Worm (Caenorhabditis elegans) whole organism, late embryonic: Measurements from ENCODE around the gene srj-10.

Experiments used
- F13H6.1 ChIP-seq: sonication (generic microtip); optimal IDR thresholded peaks from 2 replicates; lab custom pipeline; 2016; ENCODE audit warnings: missing genetic modification characterization, missing compliant biosample characterization
- K09A11.1 ChIP-seq: sonication (generic microtip); optimal IDR thresholded peaks from 2 replicates; lab custom pipeline; 2017; ENCODE audit warnings: antibody characterized with exemption, mild to moderate bottlenecking, missing genetic modification characterization, missing compliant biosample characterization; ENCODE audit not compliant: insufficient read depth
- T23F11.4 ChIP-seq: fragments of 200-800 bp; sonication (Bioruptor generic); optimal IDR thresholded peaks from 2 replicates; lab custom pipeline; 2018; ENCODE audit warnings: mild to moderate bottlenecking, missing genetic modification characterization, missing compliant biosample characterization
- ama-1 ChIP-seq: fragments of 150-350 bp; optimal IDR thresholded peaks from 2 replicates; lab custom pipeline; 2014
- ceh-18 ChIP-seq: sonication (generic microtip); optimal IDR thresholded peaks from 2 replicates; lab custom pipeline; 2016; ENCODE audit warnings: missing genetic modification characterization, missing compliant biosample characterization
- ceh-2 ChIP-seq: sonication (generic microtip); optimal IDR thresholded peaks from 2 replicates; lab custom pipeline; 2016; ENCODE audit warnings: missing genotype, missing genetic modification characterization, missing compliant biosample characterization
- ceh-31 ChIP-seq: sonication (generic microtip); optimal IDR thresholded peaks from 2 replicates; lab custom pipeline; 2016; ENCODE audit warnings: missing genetic modification characterization, missing compliant biosample characterization
- ceh-34 ChIP-seq: sonication (generic microtip); optimal IDR thresholded peaks from 2 replicates; lab custom pipeline; 2016; ENCODE audit warnings: mild to moderate bottlenecking, missing genetic modification characterization, missing compliant biosample characterization
- ceh-48 ChIP-seq: sonication (generic microtip); optimal IDR thresholded peaks from 2 replicates; lab custom pipeline; 2016; ENCODE audit warnings: missing genetic modification characterization, inconsistent platforms, missing compliant biosample characterization
- ceh-6 ChIP-seq: fragments of 200-800 bp; sonication (Bioruptor generic); optimal IDR thresholded peaks from 2 replicates; lab custom pipeline; 2018; ENCODE audit warnings: mild to moderate bottlenecking, missing genetic modification characterization, missing compliant biosample characterization
- che-1 ChIP-seq: sonication (generic microtip); optimal IDR thresholded peaks from 2 replicates; lab custom pipeline; 2016; ENCODE audit warnings: mild to moderate bottlenecking, missing genetic modification characterization, missing compliant biosample characterization
- dmd-4 ChIP-seq: sonication (generic microtip); optimal IDR thresholded peaks from 2 replicates; lab custom pipeline; 2016; ENCODE audit warnings: borderline replicate concordance, missing genetic modification characterization, missing compliant biosample characterization
- dve-1 ChIP-seq: sonication (generic microtip); optimal IDR thresholded peaks from 2 replicates; lab custom pipeline; 2017; ENCODE audit warnings: antibody characterized with exemption, mild to moderate bottlenecking, missing genetic modification characterization, missing compliant biosample characterization
- elt-2 ChIP-seq: sonication (generic microtip); optimal IDR thresholded peaks from 2 replicates; lab custom pipeline; 2016; ENCODE audit warnings: missing genetic modification reagents, missing genetic modification characterization, missing compliant biosample characterization
- ets-4 ChIP-seq: sonication (generic microtip); optimal IDR thresholded peaks from 2 replicates; lab custom pipeline; 2016; ENCODE audit warnings: missing genetic modification characterization, missing compliant biosample characterization
- eyg-1 ChIP-seq: sonication (generic microtip); optimal IDR thresholded peaks from 2 replicates; lab custom pipeline; 2016; ENCODE audit warnings: missing genotype, missing genetic modification characterization, missing compliant biosample characterization
- fkh-10 ChIP-seq: fragments of 150-350 bp; optimal IDR thresholded peaks from 2 replicates; lab custom pipeline; 2014; ENCODE audit warnings: missing biosample characterization, missing genetic modification reagents, missing genetic modification characterization
- hlh-13 ChIP-seq: fragments of 200-800 bp; sonication (Bioruptor generic); optimal IDR thresholded peaks from 2 replicates; lab custom pipeline; 2018; ENCODE audit warnings: mild to moderate bottlenecking, missing genetic modification characterization, missing compliant biosample characterization
- hlh-15 ChIP-seq: sonication (generic microtip); optimal IDR thresholded peaks from 2 replicates; lab custom pipeline; 2016; ENCODE audit warnings: missing genetic modification characterization, missing compliant biosample characterization
- hlh-30 ChIP-seq: sonication (generic microtip); optimal IDR thresholded peaks from 2 replicates; lab custom pipeline; 2017; ENCODE audit warnings: antibody characterized with exemption, missing genetic modification characterization, missing compliant biosample characterization; ENCODE audit not compliant: insufficient read depth
- hlh-8 ChIP-seq: sonication (generic microtip); optimal IDR thresholded peaks from 2 replicates; lab custom pipeline; 2016; ENCODE audit warnings: missing genotype, missing genetic modification characterization, missing compliant biosample characterization
- madf-2 ChIP-seq: sonication (generic microtip); optimal IDR thresholded peaks from 2 replicates; lab custom pipeline; 2017; ENCODE audit warnings: missing genetic modification characterization, missing compliant biosample characterization
- nfya-1 ChIP-seq: sonication (generic microtip); optimal IDR thresholded peaks from 2 replicates; lab custom pipeline; 2017; ENCODE audit warnings: missing genetic modification characterization, mild to moderate bottlenecking, missing compliant biosample characterization, antibody characterized with exemption, moderate library complexity
- nhr-11 ChIP-seq: fragments of 150-350 bp; optimal IDR thresholded peaks from 2 replicates; lab custom pipeline; 2014; ENCODE audit warnings: missing biosample characterization, missing genetic modification characterization
- nhr-232 ChIP-seq: sonication (generic microtip); optimal IDR thresholded peaks from 2 replicates; lab custom pipeline; 2016; ENCODE audit warnings: missing genetic modification characterization, missing compliant biosample characterization
- npax-4 ChIP-seq: sonication (generic microtip); optimal IDR thresholded peaks from 2 replicates; lab custom pipeline; 2016; ENCODE audit warnings: missing genetic modification characterization, missing compliant biosample characterization
- odd-2 ChIP-seq: sonication (generic microtip); optimal IDR thresholded peaks from 2 replicates; lab custom pipeline; 2017; ENCODE audit warnings: antibody characterized with exemption, mild to moderate bottlenecking, missing genetic modification characterization, missing compliant biosample characterization
- pag-3 ChIP-seq: sonication (generic microtip); optimal IDR thresholded peaks from 2 replicates; lab custom pipeline; 2016; ENCODE audit warnings: missing compliant biosample characterization, missing genetic modification characterization, borderline replicate concordance
- pat-9 ChIP-seq: fragments of 200-800 bp; sonication (Bioruptor generic); optimal IDR thresholded peaks from 2 replicates; lab custom pipeline; 2018; ENCODE audit warnings: mild to moderate bottlenecking, missing genetic modification characterization, moderate library complexity, missing compliant biosample characterization
- pros-1 ChIP-seq: fragments of 150-350 bp; optimal IDR thresholded peaks from 2 replicates; lab custom pipeline; 2014; ENCODE audit warnings: missing biosample characterization, missing genetic modification reagents, missing genetic modification characterization
- rnt-1 ChIP-seq: sonication (generic microtip); optimal IDR thresholded peaks from 2 replicates; lab custom pipeline; 2016; ENCODE audit warnings: missing genetic modification characterization, missing compliant biosample characterization
- sox-2 ChIP-seq: fragments of 200-800 bp; sonication (Bioruptor generic); IDR thresholded peaks from 2 replicates; pipeline ENCODE4 v1.3.6; 2022; ENCODE audit warnings: missing genetic modification reagents, missing genetic modification characterization, missing compliant biosample characterization
- sox-4 ChIP-seq: sonication (generic microtip); optimal IDR thresholded peaks from 2 replicates; lab custom pipeline; 2017; ENCODE audit warnings: mild to moderate bottlenecking, missing genetic modification characterization, inconsistent platforms, missing compliant biosample characterization
- unc-55 ChIP-seq: sonication (generic microtip); optimal IDR thresholded peaks from 2 replicates; lab custom pipeline; 2017; ENCODE audit warnings: missing biosample characterization, missing genetic modification reagents, missing genetic modification characterization
- unc-86 ChIP-seq: sonication (generic microtip); optimal IDR thresholded peaks from 2 replicates; lab custom pipeline; 2016; ENCODE audit warnings: missing genetic modification characterization, missing compliant biosample characterization
- ztf-16 ChIP-seq: sonication (generic microtip); optimal IDR thresholded peaks from 2 replicates; lab custom pipeline; 2017; ENCODE audit warnings: missing genetic modification characterization, missing compliant biosample characterization

Gene srj-10

DNA sequence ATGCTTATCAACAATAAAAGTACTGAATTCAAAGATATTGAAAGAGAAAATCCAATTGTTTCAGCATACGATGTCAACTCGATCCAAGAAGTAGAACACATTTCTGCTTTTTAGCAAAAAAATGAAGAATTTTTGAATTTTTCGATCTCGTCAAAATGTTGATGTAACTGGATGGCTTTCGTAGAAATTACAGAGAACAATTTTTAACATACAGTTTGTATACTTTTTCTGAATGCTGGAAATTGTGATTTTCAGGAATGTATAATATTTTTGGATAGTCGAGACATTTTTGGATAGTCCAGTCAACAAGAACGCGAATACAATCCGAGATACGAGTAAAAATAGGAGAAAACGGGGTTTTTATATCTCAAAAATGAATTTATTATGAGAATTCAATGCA, 44.8 kb upstream of the srj-10 start, which contains the start of gene str-103:
TSS of gene str-103 (minus strand) at position 101 of the 400 bp plus-strand sequence.
- no peak for TF ChIP-seq hlh-30 (tag; lab: Kevin White, UChicago)
- TF ChIP-seq F13H6.1, result no peak
- no peak for TF ChIP-seq ama-1

DNA sequence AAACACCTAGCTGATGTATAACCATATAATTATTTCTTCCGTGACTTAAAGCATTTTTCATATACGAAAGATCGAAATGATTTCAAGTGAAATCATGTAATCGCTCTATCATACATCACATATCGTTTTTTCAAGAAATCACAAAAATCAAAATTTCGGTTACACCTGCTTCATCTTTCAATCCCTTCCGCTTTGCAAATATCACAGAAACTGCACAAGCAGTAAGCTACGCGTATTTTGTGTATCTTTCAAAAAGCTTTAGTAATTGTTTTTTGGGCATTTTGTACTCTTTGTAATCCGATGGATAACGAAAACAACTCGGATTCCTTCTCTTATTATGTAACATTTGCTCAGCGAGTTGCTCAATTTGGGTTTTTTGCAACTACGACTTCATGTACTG, 41.6 kb upstream of the srj-10 start, which contains the start of gene str-25:
TSS of gene str-25 (plus strand) at position 301 of the 400 bp plus-strand sequence.
- TF ChIP-seq nhr-11 (tag; lab: Kevin White, UChicago) (no peak), ceh-48 (tag; lab: Kevin White, UChicago) (no peak), ceh-31 (no peak), hlh-15 (tag; lab: Kevin White, UChicago) (no peak), ztf-16 (tag; lab: Kevin White, UChicago) (no peak), madf-2 (no peak)
- TF ChIP-seq, all 69 proteins: peak for 0

DNA sequence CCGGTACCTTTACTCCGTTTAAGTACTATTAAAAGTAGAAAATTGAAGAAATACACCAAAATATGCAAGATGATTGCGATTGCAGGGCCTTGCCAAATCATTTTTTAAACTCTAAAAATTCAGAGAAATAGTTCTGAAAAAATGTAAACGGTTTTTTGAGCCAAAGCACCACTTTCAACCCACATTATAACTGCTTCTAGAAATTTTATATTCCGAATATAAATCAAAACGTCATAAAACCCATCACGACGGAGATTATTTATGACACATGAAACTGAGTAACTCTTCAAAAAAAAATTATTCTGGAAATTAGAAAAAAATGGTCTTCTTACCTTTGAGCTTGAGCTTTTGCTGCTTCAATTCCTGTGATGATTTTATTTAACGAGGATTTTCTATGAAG, 40.5 kb upstream of the srj-10 start, which contains the start of gene srxa-16:
TSS of gene srxa-16 (minus strand) at position 101 of the 400 bp plus-strand sequence.
- TF ChIP-seq fkh-10, result no peak
- TF ChIP-seq nhr-11 (tag; lab: Kevin White, UChicago), result no peak
- no peak for TF ChIP-seq hlh-30 (tag; lab: Kevin White, UChicago)
- no peak for TF ChIP-seq npax-4 (tag; lab: Kevin White, UChicago)
- TF ChIP-seq T23F11.4, result no peak
- no peak for TF ChIP-seq rnt-1
- TF ChIP-seq unc-55 (GFP tag; lab: Kevin White, UChicago), result no peak
- no peak for TF ChIP-seq ama-1
- TF ChIP-seq ets-4 (tag; lab: Kevin White, UChicago), result no peak
- TF ChIP-seq elt-2 (tag; lab: Kevin White, UChicago), result no peak

DNA sequence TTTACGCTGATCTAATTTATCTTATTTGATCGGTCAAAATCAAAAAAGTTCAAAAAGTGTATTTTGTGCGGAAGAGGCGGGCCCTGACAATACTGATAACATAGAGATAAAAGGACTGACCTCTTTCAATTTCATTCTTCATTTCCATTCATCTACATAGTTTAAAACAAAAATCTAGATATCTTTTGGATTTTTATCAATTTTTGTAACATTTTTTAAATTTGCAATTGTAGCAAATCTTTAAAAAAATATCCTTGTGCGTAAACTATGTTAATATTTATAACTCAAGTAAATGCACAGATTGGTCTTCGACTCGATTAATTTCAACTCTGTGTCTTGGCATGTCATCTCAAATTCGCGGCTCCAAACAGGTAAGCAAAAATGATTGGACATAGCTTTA, 29.8 kb upstream of the srj-10 start, which contains the start of gene argk-1:
TSS of gene argk-1 (plus strand) at position 301 of the 400 bp plus-strand sequence.
- TF ChIP-seq hlh-8 (tag; lab: Kevin White, UChicago) (no peak), elt-2 (tag; lab: Kevin White, UChicago) (no peak), pros-1 (no peak)

DNA sequence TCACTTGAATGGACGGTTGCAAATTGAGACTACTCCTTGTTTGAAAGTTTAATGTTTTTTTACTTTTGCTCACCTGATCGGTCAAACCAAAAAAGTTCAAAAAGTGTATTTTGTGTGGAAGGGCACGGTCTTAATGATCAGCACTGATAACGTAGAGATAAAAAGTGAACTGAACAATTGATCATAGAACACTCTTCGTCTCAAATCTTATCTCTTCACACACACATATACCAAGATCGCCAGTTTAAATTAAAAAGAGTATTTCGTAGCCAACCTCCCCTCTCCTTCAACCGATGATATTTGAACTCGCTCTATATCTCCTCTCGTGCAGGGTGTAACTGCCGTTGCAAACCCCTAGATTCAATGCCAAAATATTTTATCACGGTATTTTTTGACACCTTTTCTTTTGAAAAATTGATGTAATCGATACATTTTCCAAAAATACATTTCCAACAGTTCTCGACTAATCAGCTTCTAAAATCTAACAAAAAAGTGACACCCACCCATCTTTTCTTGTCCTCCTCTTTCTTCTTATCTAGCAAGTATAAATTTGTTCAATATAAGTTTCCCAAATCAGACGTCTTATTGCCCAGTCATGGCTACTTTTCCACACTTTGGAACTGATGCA, 26.5 kb upstream of the srj-10 start, which contains the start of gene cth-1:
TSS of gene cth-1 (plus strand) at position 578 of the 628 bp plus-strand sequence.
- TF ChIP-seq elt-2 (tag; lab: Kevin White, UChicago), result peak; percentile 55
- TF ChIP-seq fkh-10, result no peak

DNA sequence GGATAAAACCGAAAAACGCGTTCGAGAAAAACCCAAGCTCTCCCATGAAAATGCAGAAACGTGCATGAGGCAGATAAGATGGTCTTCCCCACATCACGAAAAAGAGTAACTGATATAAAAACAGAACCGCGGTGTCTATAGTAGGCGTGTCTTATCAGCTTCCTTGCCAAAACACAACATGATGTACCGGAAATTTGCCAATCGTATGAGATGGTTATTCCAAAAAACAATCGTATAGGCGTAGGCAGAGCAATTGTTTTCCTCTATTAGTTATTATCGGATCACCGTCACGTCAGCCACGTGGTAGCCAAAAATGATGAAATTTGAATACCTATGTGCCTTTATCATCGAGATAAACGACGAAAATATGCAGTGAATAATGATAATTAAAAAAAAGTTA, 25.7 kb upstream of the srj-10 start, which contains the start of gene str-7:
TSS of gene str-7 (minus strand) at position 101 of the 400 bp plus-strand sequence.
- TF ChIP-seq elt-2 (tag; lab: Kevin White, UChicago), result peak; percentile 50
- TF ChIP-seq ceh-2 (tag; lab: Kevin White, UChicago), result no peak
- TF ChIP-seq, all 69 proteins: peak for 1

DNA sequence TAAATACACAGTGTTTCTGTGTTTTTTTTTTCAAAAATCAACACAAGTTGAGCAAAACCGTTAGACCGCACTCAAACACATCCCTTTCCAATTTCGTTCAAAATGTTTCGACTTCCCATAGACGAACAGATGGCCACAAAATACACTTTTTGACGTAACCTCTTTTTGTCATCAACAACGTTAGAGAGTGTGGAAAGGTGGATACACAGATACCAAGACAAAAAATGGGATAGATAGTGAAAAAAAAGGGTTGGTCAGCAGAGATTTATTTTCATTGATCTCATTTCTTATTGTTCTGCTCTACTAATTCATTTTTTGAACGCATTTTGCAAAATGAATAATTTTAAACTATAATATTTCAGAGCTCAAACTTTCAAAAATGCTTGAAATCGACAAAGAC, 21.1 kb upstream of the srj-10 start:
- TF ChIP-seq pat-9 (tag; lab: Kevin White, UChicago), result no peak
- no peak for TF ChIP-seq odd-2 (tag; lab: Kevin White, UChicago)
- TF ChIP-seq dve-1 (tag; lab: Kevin White, UChicago), result no peak
- no peak for TF ChIP-seq ceh-6 (GFP tag; lab: Kevin White, UChicago)
- no peak for TF ChIP-seq nfya-1 (tag; lab: Kevin White, UChicago)
- no peak for TF ChIP-seq unc-86 (tag; lab: Kevin White, UChicago)
- TF ChIP-seq hlh-13 (GFP tag; lab: Kevin White, UChicago), result no peak
- TF ChIP-seq sox-2, result no peak
- no peak for TF ChIP-seq che-1 (tag; lab: Kevin White, UChicago)
- no peak for TF ChIP-seq pag-3 (tag; lab: Kevin White, UChicago)
- no peak for TF ChIP-seq eyg-1 (tag; lab: Kevin White, UChicago)
- TF ChIP-seq dmd-4 (tag; lab: Kevin White, UChicago), result no peak
- no peak for TF ChIP-seq hlh-15 (tag; lab: Kevin White, UChicago)
- no peak for TF ChIP-seq sox-4
- TF ChIP-seq K09A11.1, result no peak
- no peak for TF ChIP-seq ceh-18 (tag; lab: Kevin White, UChicago)
- no peak for TF ChIP-seq ceh-34
- no peak for TF ChIP-seq nhr-232 (tag; lab: Kevin White, UChicago)
- TF ChIP-seq, all 69 proteins: peak for 0
